Fruit fly (Drosophila melanogaster) whole organism, wandering third instar larva: Measurements from ENCODE around the gene gl.

Source experiments
- Abd-B ChIP-seq: fragments of >200 bp; optimal IDR thresholded peaks from 2 replicates; lab custom pipeline; 2017; ENCODE audit warnings: missing biosample characterization, missing genetic modification characterization
- CG32264 ChIP-seq: fragments of 200-800 bp; sonication (Bioruptor generic); optimal IDR thresholded peaks from 2 replicates; lab custom pipeline; 2016; ENCODE audit warnings: missing biosample characterization, missing genetic modification characterization
- CG9705 ChIP-seq: fragments of 200-800 bp; sonication (Bioruptor generic); optimal IDR thresholded peaks from 2 replicates; lab custom pipeline; 2018; ENCODE audit warnings: missing biosample characterization, mild to moderate bottlenecking, missing genetic modification characterization
- CrebA ChIP-seq: fragments of 200-800 bp; sonication (Bioruptor generic); optimal IDR thresholded peaks from 2 replicates; lab custom pipeline; 2016; ENCODE audit warnings: missing biosample characterization, mild to moderate bottlenecking, missing genetic modification characterization, borderline replicate concordance
- Dfd ChIP-seq: fragments of >200 bp; optimal IDR thresholded peaks from 2 replicates; lab custom pipeline; 2017; ENCODE audit warnings: missing biosample characterization, missing genetic modification characterization
- Dif ChIP-seq: fragments of 200-275, 200-300 bp; sonication (Bioruptor generic); optimal IDR thresholded peaks from 2 replicates; lab custom pipeline; 2018; ENCODE audit warnings: missing biosample characterization, missing genetic modification characterization; ENCODE audit not compliant: partially characterized antibody
- GATAd ChIP-seq: sonication (Bioruptor generic); optimal IDR thresholded peaks from 2 replicates; lab custom pipeline; 2016; ENCODE audit warnings: missing biosample characterization, missing genetic modification characterization
- HLH106 ChIP-seq: fragments of 200-800 bp; optimal IDR thresholded peaks from 3 replicates; lab custom pipeline; 2019; ENCODE audit warnings: missing biosample characterization, mild to moderate bottlenecking, missing genetic modification characterization, moderate library complexity
- Hnf4 ChIP-seq: fragments of 200-800 bp; sonication (Bioruptor generic); optimal IDR thresholded peaks from 2 replicates; lab custom pipeline; 2016; ENCODE audit warnings: missing biosample characterization, mild to moderate bottlenecking, missing genetic modification characterization
- Hr78 ChIP-seq: fragments of >200 bp; optimal IDR thresholded peaks from 2 replicates; lab custom pipeline; 2017; ENCODE audit warnings: missing biosample characterization, missing genetic modification characterization
- Hr83 ChIP-seq: fragments of 200-300 bp; sonication (Bioruptor generic); optimal IDR thresholded peaks from 2 replicates; lab custom pipeline; 2016; ENCODE audit warnings: missing biosample characterization, mild to moderate bottlenecking, missing genetic modification characterization, moderate library complexity; ENCODE audit not compliant: poor library complexity, severe bottlenecking
- Jra ChIP-seq: sonication (Bioruptor generic); optimal IDR thresholded peaks from 2 replicates; lab custom pipeline; 2016; ENCODE audit warnings: missing biosample characterization, missing genetic modification characterization
- Mio ChIP-seq: sonication (Bioruptor generic); optimal IDR thresholded peaks from 2 replicates; lab custom pipeline; 2016; ENCODE audit warnings: missing biosample characterization, missing genetic modification characterization
- Myc ChIP-seq: fragments of >200 bp; optimal IDR thresholded peaks from 2 replicates; lab custom pipeline; 2017
- N ChIP-seq: fragments of >200 bp; optimal IDR thresholded peaks from 2 replicates; lab custom pipeline; 2018; ENCODE audit warnings: missing biosample characterization, missing external identifiers, missing genetic modification characterization
- OdsH ChIP-seq: fragments of 200-800 bp; sonication (Bioruptor generic); optimal IDR thresholded peaks from 2 replicates; lab custom pipeline; 2016; ENCODE audit warnings: missing biosample characterization, mild to moderate bottlenecking, missing genetic modification characterization
- Rel ChIP-seq, 2 experiments: fragments of 200-800 bp; sonication (Bioruptor generic) in 1 of 2; optimal IDR thresholded peaks; 2 replicates in 1 of 2; 3 replicates in 1 of 2; lab custom pipeline; 2016 to 2019; ENCODE audit warnings: mild to moderate bottlenecking in 2 of 2, missing biosample characterization in 2 of 2, missing genetic modification characterization in 2 of 2, moderate library complexity in 1 of 2
- Sp1 ChIP-seq: fragments of 200-800 bp; sonication (Bioruptor generic); optimal IDR thresholded peaks from 3 replicates; lab custom pipeline; 2019; ENCODE audit warnings: missing biosample characterization, mild to moderate bottlenecking, missing genetic modification characterization, moderate library complexity
- Vsx2 ChIP-seq: fragments of 200-300, 225-300 bp; sonication (Bioruptor generic); optimal IDR thresholded peaks from 2 replicates; lab custom pipeline; 2018; ENCODE audit warnings: missing biosample characterization, missing genetic modification characterization; ENCODE audit not compliant: partially characterized antibody
- br ChIP-seq: fragments of 200-800 bp; sonication (Bioruptor generic); optimal IDR thresholded peaks from 2 replicates; lab custom pipeline; 2016; ENCODE audit warnings: missing biosample characterization, missing genetic modification characterization
- brk ChIP-seq: fragments of 200-800 bp; sonication (Bioruptor generic); optimal IDR thresholded peaks from 2 replicates; lab custom pipeline; 2016; ENCODE audit warnings: missing biosample characterization, mild to moderate bottlenecking, missing genetic modification characterization
- dl ChIP-seq, 2 experiments: fragments of 175-275, 200-275 bp in 1 of 2; fragments of 200-275 bp in 1 of 2; sonication (Bioruptor generic); optimal IDR thresholded peaks; lab custom pipeline; 2018; ENCODE audit warnings: mild to moderate bottlenecking in 2 of 2, missing biosample characterization in 2 of 2, missing genetic modification characterization in 2 of 2, moderate library complexity in 2 of 2; ENCODE audit not compliant: partially characterized antibody in 2 of 2, insufficient read depth in 1 of 2
- dmrt93B ChIP-seq: fragments of 200-800 bp; sonication (Bioruptor generic); optimal IDR thresholded peaks from 2 replicates; lab custom pipeline; 2018; ENCODE audit warnings: missing biosample characterization, mild to moderate bottlenecking, missing genetic modification characterization
- dsf ChIP-seq: sonication (Bioruptor generic); optimal IDR thresholded peaks from 2 replicates; lab custom pipeline; 2016; ENCODE audit warnings: missing biosample characterization, missing genetic modification characterization, borderline replicate concordance
- ey ChIP-seq: fragments of 200-800 bp; sonication (Bioruptor generic); optimal IDR thresholded peaks from 2 replicates; lab custom pipeline; 2016; ENCODE audit warnings: missing biosample characterization, missing genetic modification characterization
- foxo ChIP-seq, 2 experiments: fragments of 200-800 bp; sonication (Bioruptor generic); optimal IDR thresholded peaks; 2 replicates in 1 of 2; 3 replicates in 1 of 2; lab custom pipeline; 2016 to 2017; ENCODE audit warnings: missing biosample characterization in 2 of 2, missing genetic modification characterization in 2 of 2
- fru ChIP-seq: fragments of 200-800 bp; sonication (Bioruptor generic); optimal IDR thresholded peaks from 3 replicates; lab custom pipeline; 2016; ENCODE audit warnings: missing biosample characterization, mild to moderate bottlenecking, missing genetic modification characterization
- h ChIP-seq: fragments of 200-800 bp; sonication (Bioruptor generic); optimal IDR thresholded peaks from 3 replicates; lab custom pipeline; 2016; ENCODE audit warnings: missing biosample characterization, mild to moderate bottlenecking, missing genetic modification characterization
- jim ChIP-seq: fragments of 175-275, 200-325 bp; sonication (Bioruptor generic); optimal IDR thresholded peaks from 2 replicates; lab custom pipeline; 2016; ENCODE audit warnings: missing biosample characterization, mild to moderate bottlenecking, missing genetic modification characterization
- lola ChIP-seq: fragments of >200 bp; optimal IDR thresholded peaks from 2 replicates; lab custom pipeline; 2017; ENCODE audit warnings: missing biosample characterization, missing genetic modification characterization
- pan ChIP-seq: fragments of >200 bp; optimal IDR thresholded peaks from 2 replicates; lab custom pipeline; 2017
- psq ChIP-seq: fragments of 200-800 bp; sonication (Bioruptor generic); optimal IDR thresholded peaks from 3 replicates; lab custom pipeline; 2017; ENCODE audit warnings: missing biosample characterization, mild to moderate bottlenecking, missing genetic modification characterization, moderate library complexity
- rgr ChIP-seq: fragments of 200-800 bp; sonication (Bioruptor generic); optimal IDR thresholded peaks from 3 replicates; lab custom pipeline; 2016; ENCODE audit warnings: missing biosample characterization, mild to moderate bottlenecking, missing genetic modification characterization
- sage ChIP-seq: fragments of 200-800 bp; sonication (Bioruptor generic); optimal IDR thresholded peaks from 2 replicates; lab custom pipeline; 2016; ENCODE audit warnings: missing biosample characterization, mild to moderate bottlenecking, missing genetic modification characterization
- sv ChIP-seq: fragments of 200-800 bp; sonication (Bioruptor generic); optimal IDR thresholded peaks from 3 replicates; lab custom pipeline; 2016; ENCODE audit warnings: missing biosample characterization, missing genetic modification characterization
- tai ChIP-seq: sonication (Bioruptor generic); optimal IDR thresholded peaks from 2 replicates; lab custom pipeline; 2016; ENCODE audit warnings: missing biosample characterization, missing genetic modification characterization
- usp ChIP-seq: fragments of >200 bp; optimal IDR thresholded peaks from 2 replicates; lab custom pipeline; 2017; ENCODE audit warnings: missing biosample characterization, missing genetic modification characterization
- woc ChIP-seq: sonication (Bioruptor generic); optimal IDR thresholded peaks from 2 replicates; lab custom pipeline; 2016; ENCODE audit warnings: missing biosample characterization, mild to moderate bottlenecking, missing genetic modification characterization

Gene gl

dm6 chr3R:18404713-18405112 lies 32.2 kb upstream of the gl start, which contains the start of gene CG7685:
Gene CG7685 (plus strand): TSS chr3R:18404940.
- TF ChIP-seq Hr83 (GFP tag; lab: Kevin White, UChicago) (peak; percentile 86), Hnf4 (peak; percentile 92), CG9705 (GFP tag; lab: Kevin White, UChicago) (peak; percentile 71), OdsH (peak; percentile 62), Rel (GFP tag; optimal IDR thresholded peaks at IDR 0.05; lab: Kevin White, UChicago) (no peak), Rel (tag; optimal IDR thresholded peaks at IDR 0.05; lab: Kevin White, UChicago) (peak; percentile 54), dl (GFP tag; optimal IDR thresholded peaks at IDR 0.05; lab: Kevin White, UChicago; ENCODE audit: insufficient read depth in 1 of 2, partially characterized antibody in 2 of 2) (no peak), usp (GFP tag; lab: Kevin White, UChicago) (no peak), jim (GFP tag; lab: Kevin White, UChicago) (no peak), sage (GFP tag; lab: Kevin White, UChicago) (no peak), ey (GFP tag; lab: Kevin White, UChicago) (peak; percentile 68), CG32264 (GFP tag; lab: Kevin White, UChicago) (peak; percentile 47), Vsx2 (no peak), br (GFP tag; lab: Kevin White, UChicago) (peak; percentile 80), N (GFP tag; lab: Kevin White, UChicago) (no peak), Myc (lab: Kevin White, UChicago) (no peak), h (GFP tag; lab: Kevin White, UChicago) (peak; percentile 76), tai (GFP tag; lab: Kevin White, UChicago) (no peak), brk (no peak), woc (peak; percentile 72), Mio (GFP tag; lab: Kevin White, UChicago) (peak; percentile 15), HLH106 (peak; percentile 69), Abd-B (GFP tag; lab: Kevin White, UChicago) (no peak), psq (GFP tag; lab: Kevin White, UChicago) (peak; percentile 22), pan (lab: Kevin White, UChicago) (no peak), Dif (GFP tag; lab: Kevin White, UChicago) (no peak), dmrt93B (GFP tag; lab: Kevin White, UChicago) (no peak), fru (peak; percentile 68), foxo (GFP tag; optimal IDR thresholded peaks at IDR 0.05; lab: Kevin White, UChicago) (peak in 1 of 2 experiments; percentile 80), CrebA (no peak), Hr78 (no peak), sv (GFP tag; lab: Kevin White, UChicago) (peak; percentile 43), dsf (GFP tag; lab: Kevin White, UChicago) (peak; percentile 18), GATAd (GFP tag; lab: Kevin White, UChicago) (no peak), lola (GFP tag; lab: Kevin White, UChicago) (no peak), rgr (GFP tag; lab: Kevin White, UChicago) (peak; percentile 81), Sp1 (GFP tag; lab: Kevin White, UChicago) (peak; percentile 74), Jra (GFP tag; lab: Kevin White, UChicago) (peak; percentile 82), Dfd (no peak)
- TF ChIP-seq, all 38 proteins: peak for 20

dm6 chr3R:18402549-18403429 lies 30.3 kb upstream of the gl start, which contains the start of the genes Wdr37 and koko:
Gene Wdr37 (minus strand): TSS chr3R:18402716.
Gene koko (plus strand): TSS chr3R:18403026.
- TF ChIP-seq jim (GFP tag; lab: Kevin White, UChicago), result peak; percentile 21
- TF ChIP-seq pan (lab: Kevin White, UChicago), result no peak
- peak; percentile 92 for TF ChIP-seq h (GFP tag; lab: Kevin White, UChicago)
- peak; percentile 88 for TF ChIP-seq CG9705 (GFP tag; lab: Kevin White, UChicago)
- peak; percentile 92 for TF ChIP-seq sv (GFP tag; lab: Kevin White, UChicago)
- TF ChIP-seq Dif (GFP tag; lab: Kevin White, UChicago), result no peak
- no peak for TF ChIP-seq Vsx2
- TF ChIP-seq foxo (GFP tag; optimal IDR thresholded peaks at IDR 0.05; lab: Kevin White, UChicago), result peak in 1 of 2 experiments; percentile 98
- peak; percentile 97 for TF ChIP-seq OdsH
- TF ChIP-seq dmrt93B (GFP tag; lab: Kevin White, UChicago), result peak; percentile 92
- peak; percentile 94 for TF ChIP-seq psq (GFP tag; lab: Kevin White, UChicago)
- TF ChIP-seq Sp1 (GFP tag; lab: Kevin White, UChicago), result peak; percentile 98
- TF ChIP-seq Rel (GFP tag; optimal IDR thresholded peaks at IDR 0.05; lab: Kevin White, UChicago), result peak; percentile 54
- peak; percentile 91 for TF ChIP-seq Rel (tag; optimal IDR thresholded peaks at IDR 0.05; lab: Kevin White, UChicago)
- TF ChIP-seq tai (GFP tag; lab: Kevin White, UChicago), result no peak
- TF ChIP-seq Mio (GFP tag; lab: Kevin White, UChicago), result no peak
- TF ChIP-seq Hr78, result no peak
- TF ChIP-seq woc, result peak; percentile 79
- no peak for TF ChIP-seq N (GFP tag; lab: Kevin White, UChicago)
- no peak for TF ChIP-seq Abd-B (GFP tag; lab: Kevin White, UChicago)
- TF ChIP-seq brk, result peak; percentile 96
- TF ChIP-seq lola (GFP tag; lab: Kevin White, UChicago), result no peak
- TF ChIP-seq Dfd, result peak; percentile 88
- TF ChIP-seq dl (GFP tag; optimal IDR thresholded peaks at IDR 0.05; lab: Kevin White, UChicago; ENCODE audit: insufficient read depth in 1 of 2, partially characterized antibody in 2 of 2), result no peak
- peak; percentile 96 for TF ChIP-seq Hnf4
- peak; percentile 79 for TF ChIP-seq sage (GFP tag; lab: Kevin White, UChicago)
- TF ChIP-seq HLH106, result peak; percentile 98
- peak; percentile 94 for TF ChIP-seq Jra (GFP tag; lab: Kevin White, UChicago)
- TF ChIP-seq dsf (GFP tag; lab: Kevin White, UChicago), result peak; percentile 89
- TF ChIP-seq CrebA, result no peak
- peak; percentile 95 for TF ChIP-seq rgr (GFP tag; lab: Kevin White, UChicago)
- peak; percentile 79 for TF ChIP-seq GATAd (GFP tag; lab: Kevin White, UChicago)
- TF ChIP-seq br (GFP tag; lab: Kevin White, UChicago), result peak; percentile 75
- TF ChIP-seq Hr83 (GFP tag; lab: Kevin White, UChicago), result peak; percentile 93
- TF ChIP-seq Myc (lab: Kevin White, UChicago), result no peak
- TF ChIP-seq usp (GFP tag; lab: Kevin White, UChicago), result no peak
- TF ChIP-seq fru, result peak; percentile 91
- peak; percentile 78 for TF ChIP-seq CG32264 (GFP tag; lab: Kevin White, UChicago)
- peak; percentile 78 for TF ChIP-seq ey (GFP tag; lab: Kevin White, UChicago)
